Worm (Caenorhabditis elegans): Measurements from ENCODE around the gene F07C3.3.

The F07C3.3 gene

ce11 chrV:9262708-9263107 is 30.5 kb upstream of the F07C3.3 start:
- TF ChIP-seq flt-1 (GFP tag; IDR thresholded peaks at IDR 0.05) (no peak), hnd-1 (tag; optimal IDR thresholded peaks at IDR 0.05) (no peak), B0310.2 (tag; optimal IDR thresholded peaks at IDR 0.05) (no peak), hmg-4 (GFP tag; optimal IDR thresholded peaks at IDR 0.05) (no peak), tbx-37 (GFP tag; conservative IDR thresholded peaks at IDR 0.05) (no peak), aly-1 (tag; optimal IDR thresholded peaks at IDR 0.05) (no peak), scrt-1 (GFP tag; IDR thresholded peaks at IDR 0.05) (no peak), tbx-11 (GFP tag; IDR thresholded peaks at IDR 0.05) (no peak), ceh-13 (GFP tag; optimal IDR thresholded peaks at IDR 0.05) (no peak), tra-4 (tag; optimal IDR thresholded peaks at IDR 0.05) (no peak), F13C5.2 (tag; optimal IDR thresholded peaks at IDR 0.05) (no peak), ets-7 (tag; optimal IDR thresholded peaks at IDR 0.05) (no peak), hmbx-1 (tag; optimal IDR thresholded peaks at IDR 0.05) (no peak)

ce11 chrV:9261492-9261891 is 29.3 kb upstream of the F07C3.3 start, which contains the start of gene nhr-36:
TSS of gene nhr-36 (minus strand) at chrV:9261592.
- no peak for TF ChIP-seq sea-1 (GFP tag; conservative IDR thresholded peaks at IDR 0.05)
- no peak for TF ChIP-seq B0310.2 (tag; optimal IDR thresholded peaks at IDR 0.05)

ce11 chrV:9260411-9260810 is 28.2 kb upstream of the F07C3.3 start:
- TF ChIP-seq sea-1 (GFP tag; conservative IDR thresholded peaks at IDR 0.05) (no peak), B0310.2 (tag; optimal IDR thresholded peaks at IDR 0.05) (no peak), hmg-4 (GFP tag; optimal IDR thresholded peaks at IDR 0.05) (no peak), tbx-11 (GFP tag; IDR thresholded peaks at IDR 0.05) (no peak), hnd-1 (tag; optimal IDR thresholded peaks at IDR 0.05) (no peak), aly-1 (tag; optimal IDR thresholded peaks at IDR 0.05) (no peak), ceh-13 (GFP tag; optimal IDR thresholded peaks at IDR 0.05) (no peak), ets-7 (tag; optimal IDR thresholded peaks at IDR 0.05) (no peak), scrt-1 (GFP tag; IDR thresholded peaks at IDR 0.05) (no peak), tra-4 (tag; optimal IDR thresholded peaks at IDR 0.05) (no peak)

- TF ChIP-seq sea-1 (GFP tag; conservative IDR thresholded peaks at IDR 0.05) = no peak
These were observed 25.3 kb upstream of the F07C3.3 start, which contains the start of gene F07C3.16 for ce11 chrV:9257467-9257866. TSS of gene F07C3.16 (minus strand) at chrV:9257567.

ce11 chrV:9255480-9255879 is 23.3 kb upstream of the F07C3.3 start:
- TF ChIP-seq F13C5.2 (tag; optimal IDR thresholded peaks at IDR 0.05) (no peak), aly-1 (tag; optimal IDR thresholded peaks at IDR 0.05) (no peak), hmg-4 (GFP tag; optimal IDR thresholded peaks at IDR 0.05) (no peak), hmbx-1 (tag; optimal IDR thresholded peaks at IDR 0.05) (no peak), B0310.2 (tag; optimal IDR thresholded peaks at IDR 0.05) (no peak), tbx-37 (GFP tag; conservative IDR thresholded peaks at IDR 0.05) (no peak), hnd-1 (tag; optimal IDR thresholded peaks at IDR 0.05) (no peak), ama-1 (optimal IDR thresholded peaks at IDR 0.05) (no peak), scrt-1 (GFP tag; IDR thresholded peaks at IDR 0.05) (no peak), tbx-11 (GFP tag; IDR thresholded peaks at IDR 0.05) (no peak), ceh-13 (GFP tag; optimal IDR thresholded peaks at IDR 0.05) (no peak), ceh-36 (tag; optimal IDR thresholded peaks at IDR 0.05) (no peak), ets-7 (tag; optimal IDR thresholded peaks at IDR 0.05) (no peak), tra-4 (tag; optimal IDR thresholded peaks at IDR 0.05) (no peak), sea-1 (GFP tag; conservative IDR thresholded peaks at IDR 0.05) (no peak), pes-1 (GFP tag; IDR thresholded peaks at IDR 0.05) (no peak), flt-1 (GFP tag; IDR thresholded peaks at IDR 0.05) (no peak)

ce11 chrV:9254012-9254696 is 22.0 kb upstream of the F07C3.3 start, which contains the start of gene F07C3.9:
TSS of gene F07C3.9 (minus strand) at chrV:9254646.
- no peak for TF ChIP-seq tbx-11 (GFP tag; IDR thresholded peaks at IDR 0.05)

ce11 chrV:9249932-9250331 is 17.7 kb upstream of the F07C3.3 start, which contains the start of gene ptd-2:
TSS of gene ptd-2 (plus strand) at chrV:9250232.
- no peak for TF ChIP-seq ceh-36 (tag; optimal IDR thresholded peaks at IDR 0.05)
- TF ChIP-seq pes-1 (GFP tag; IDR thresholded peaks at IDR 0.05) = no peak
- TF ChIP-seq hnd-1 (tag; optimal IDR thresholded peaks at IDR 0.05) = no peak
- no peak for TF ChIP-seq ets-7 (tag; optimal IDR thresholded peaks at IDR 0.05)
- no peak for TF ChIP-seq flt-1 (GFP tag; IDR thresholded peaks at IDR 0.05)
- TF ChIP-seq tra-4 (tag; optimal IDR thresholded peaks at IDR 0.05) = no peak
- no peak for TF ChIP-seq ceh-13 (GFP tag; optimal IDR thresholded peaks at IDR 0.05)
- no peak for TF ChIP-seq sea-1 (GFP tag; conservative IDR thresholded peaks at IDR 0.05)
- no peak for TF ChIP-seq scrt-1 (GFP tag; IDR thresholded peaks at IDR 0.05)
- no peak for TF ChIP-seq tbx-11 (GFP tag; IDR thresholded peaks at IDR 0.05)
- TF ChIP-seq hmbx-1 (tag; optimal IDR thresholded peaks at IDR 0.05) = no peak
- no peak for TF ChIP-seq tbx-37 (GFP tag; conservative IDR thresholded peaks at IDR 0.05)
- TF ChIP-seq B0310.2 (tag; optimal IDR thresholded peaks at IDR 0.05) = no peak
- no peak for TF ChIP-seq F13C5.2 (tag; optimal IDR thresholded peaks at IDR 0.05)
- TF ChIP-seq hmg-4 (GFP tag; optimal IDR thresholded peaks at IDR 0.05) = no peak
- TF ChIP-seq aly-1 (tag; optimal IDR thresholded peaks at IDR 0.05) = no peak
- no peak for TF ChIP-seq ama-1 (optimal IDR thresholded peaks at IDR 0.05)

- TF ChIP-seq ceh-13 (GFP tag; optimal IDR thresholded peaks at IDR 0.05) (no peak), B0310.2 (tag; optimal IDR thresholded peaks at IDR 0.05) (no peak), hnd-1 (tag; optimal IDR thresholded peaks at IDR 0.05) (no peak), pes-1 (GFP tag; IDR thresholded peaks at IDR 0.05) (no peak), tbx-11 (GFP tag; IDR thresholded peaks at IDR 0.05) (no peak), hmg-4 (GFP tag; optimal IDR thresholded peaks at IDR 0.05) (no peak), flt-1 (GFP tag; IDR thresholded peaks at IDR 0.05) (no peak), ama-1 (optimal IDR thresholded peaks at IDR 0.05) (no peak)
These were observed 17.0 kb upstream of the F07C3.3 start, which contains the start of gene str-94 for ce11 chrV:9249206-9249605. TSS of gene str-94 (minus strand) at chrV:9249306.
